Fruit fly (Drosophila melanogaster) whole organism, embryonic: ENCODE measurements around the gene Cul5.

ENCODE experiments used
- Adf1 ChIP-seq: fragments of 200-800 bp; sonication (Bioruptor generic); IDR thresholded peaks from 2 replicates; pipeline ENCODE4 v1.3.6; 2022; ENCODE audit warnings: missing biosample characterization, missing genetic modification characterization
- Awh ChIP-seq: fragments of 200-800 bp; sonication (Bioruptor generic); IDR thresholded peaks from 2 replicates; pipeline ENCODE4, ENCODE4 v1.3.6; 2022; ENCODE audit warnings: missing biosample characterization, missing genetic modification characterization
- B-H1 ChIP-seq: fragments of 200-800 bp; sonication (Bioruptor generic); IDR thresholded peaks from 3 replicates; pipeline ENCODE4 v1.3.6; 2022; ENCODE audit warnings: missing biosample characterization, missing genetic modification characterization
- Blimp-1 ChIP-seq: fragments of 200-800 bp; sonication (Bioruptor generic); optimal IDR thresholded peaks from 3 replicates; lab custom pipeline; 2018; ENCODE audit warnings: missing biosample characterization, missing genetic modification characterization, mild to moderate bottlenecking, moderate library complexity, missing genetic modification reagents
- CG10431 ChIP-seq: fragments of 200-800 bp; sonication (Bioruptor generic); optimal IDR thresholded peaks from 3 replicates; lab custom pipeline; 2018; ENCODE audit warnings: missing biosample characterization, mild to moderate bottlenecking, missing genetic modification characterization
- CG11093 ChIP-seq: fragments of 200-800 bp; sonication (Bioruptor generic); IDR thresholded peaks from 3 replicates; pipeline ENCODE4 v1.3.6; 2022; ENCODE audit warnings: missing biosample characterization, missing genetic modification characterization
- CG11398 ChIP-seq: fragments of 200-800 bp; sonication (Bioruptor generic); optimal IDR thresholded peaks from 2 replicates; lab custom pipeline; 2016; ENCODE audit warnings: missing biosample characterization, missing genetic modification characterization
- CG11723 ChIP-seq: fragments of 200-800 bp; sonication (Bioruptor generic); optimal IDR thresholded peaks from 2 replicates; lab custom pipeline; 2017; ENCODE audit warnings: missing biosample characterization, mild to moderate bottlenecking, missing genetic modification characterization
- CG12155 ChIP-seq: fragments of 200-800 bp; sonication (Bioruptor generic); optimal IDR thresholded peaks from 3 replicates; lab custom pipeline; 2016; ENCODE audit warnings: missing biosample characterization, missing genetic modification characterization
- CG12236 ChIP-seq: fragments of 200-800 bp; sonication (Bioruptor generic); optimal IDR thresholded peaks from 2 replicates; lab custom pipeline; 2016; ENCODE audit warnings: missing biosample characterization, missing genetic modification characterization
- CG13624 ChIP-seq: fragments of 200-800 bp; sonication (Bioruptor generic); optimal IDR thresholded peaks from 2 replicates; lab custom pipeline; 2016; ENCODE audit warnings: missing biosample characterization, missing genetic modification characterization
- CG15011 ChIP-seq: fragments of 200-800 bp; sonication (Bioruptor generic); optimal IDR thresholded peaks from 3 replicates; lab custom pipeline; 2018; ENCODE audit warnings: missing biosample characterization, mild to moderate bottlenecking, missing genetic modification characterization
- CG15514 ChIP-seq: fragments of 200-800 bp; sonication (Bioruptor generic); optimal IDR thresholded peaks from 3 replicates; lab custom pipeline; 2017; ENCODE audit warnings: missing biosample characterization, missing genetic modification characterization, mild to moderate bottlenecking, moderate library complexity, missing genetic modification reagents
- CG15696 ChIP-seq: fragments of 200-800 bp; sonication (Bioruptor generic); optimal IDR thresholded peaks from 2 replicates; lab custom pipeline; 2019; ENCODE audit warnings: missing biosample characterization, mild to moderate bottlenecking, missing genetic modification characterization, moderate library complexity
- CG1647 ChIP-seq: fragments of 200-800 bp; sonication (Bioruptor generic); optimal IDR thresholded peaks from 3 replicates; lab custom pipeline; 2016; ENCODE audit warnings: missing biosample characterization, missing genetic modification characterization
- CG17568 ChIP-seq: fragments of 200-800 bp; sonication (Bioruptor generic); optimal IDR thresholded peaks from 2 replicates; lab custom pipeline; 2018; ENCODE audit warnings: missing biosample characterization, mild to moderate bottlenecking, missing genetic modification characterization, moderate library complexity
- CG2202 ChIP-seq: fragments of 200-800 bp; sonication (Bioruptor generic); optimal IDR thresholded peaks from 2 replicates; lab custom pipeline; 2018; ENCODE audit warnings: missing biosample characterization, mild to moderate bottlenecking, missing genetic modification characterization
- CG2712 ChIP-seq: fragments of 200-800 bp; optimal IDR thresholded peaks from 3 replicates; lab custom pipeline; 2019; ENCODE audit warnings: missing biosample characterization, mild to moderate bottlenecking, missing genetic modification characterization, moderate library complexity
- CG30403 ChIP-seq: fragments of 200-800 bp; sonication (Bioruptor generic); optimal IDR thresholded peaks from 3 replicates; lab custom pipeline; 2016; ENCODE audit warnings: missing biosample characterization, missing genetic modification characterization
- CG3163 ChIP-seq: fragments of 200-800 bp; sonication (Bioruptor generic); optimal IDR thresholded peaks from 3 replicates; lab custom pipeline; 2016; ENCODE audit warnings: missing biosample characterization, missing genetic modification characterization
- CG3995 ChIP-seq: fragments of 200-800 bp; sonication (Bioruptor generic); optimal IDR thresholded peaks from 3 replicates; lab custom pipeline; 2016; ENCODE audit warnings: missing biosample characterization, missing genetic modification characterization
- CG7987 ChIP-seq: fragments of 200-800 bp; sonication (Bioruptor generic); optimal IDR thresholded peaks from 2 replicates; lab custom pipeline; 2018; ENCODE audit warnings: missing biosample characterization, mild to moderate bottlenecking, missing genetic modification characterization, moderate library complexity
- CG8359 ChIP-seq: fragments of 200-800 bp; sonication (Bioruptor generic); optimal IDR thresholded peaks from 2 replicates; lab custom pipeline; 2017; ENCODE audit warnings: missing biosample characterization, mild to moderate bottlenecking, missing genetic modification characterization, borderline replicate concordance
- CG8478 ChIP-seq: fragments of >200 bp; optimal IDR thresholded peaks from 2 replicates; lab custom pipeline; 2018
- CG8944 ChIP-seq: fragments of 200-800 bp; sonication (Bioruptor generic); optimal IDR thresholded peaks from 3 replicates; lab custom pipeline; 2016; ENCODE audit warnings: missing biosample characterization, missing genetic modification characterization
- Drgx ChIP-seq: fragments of 200-800 bp; sonication (Bioruptor generic); IDR thresholded peaks from 2 replicates; pipeline ENCODE4 v1.3.6; 2022; ENCODE audit warnings: missing biosample characterization, missing genetic modification characterization
- Ets97D ChIP-seq: fragments of 200-800 bp; sonication (Bioruptor generic); optimal IDR thresholded peaks from 3 replicates; lab custom pipeline; 2016; ENCODE audit warnings: missing biosample characterization, missing genetic modification characterization
- Nf-YB ChIP-seq: fragments of 200-800 bp; sonication (Bioruptor generic); optimal IDR thresholded peaks from 3 replicates; lab custom pipeline; 2019; ENCODE audit warnings: missing biosample characterization, mild to moderate bottlenecking, missing genetic modification characterization, moderate library complexity
- Nf-YC ChIP-seq: fragments of 200-800 bp; optimal IDR thresholded peaks from 3 replicates; lab custom pipeline; 2019; ENCODE audit warnings: missing biosample characterization, mild to moderate bottlenecking, missing genetic modification characterization, moderate library complexity
- Ptx1 ChIP-seq: fragments of 200-800 bp; sonication (Bioruptor generic); IDR thresholded peaks from 2 replicates; pipeline ENCODE4 v1.3.6; 2022; ENCODE audit warnings: missing biosample characterization, missing genetic modification characterization
- ash1 ChIP-seq: fragments of 200-800 bp; sonication (Bioruptor generic); optimal IDR thresholded peaks from 2 replicates; lab custom pipeline; 2018; ENCODE audit warnings: missing biosample characterization, mild to moderate bottlenecking, missing genetic modification characterization
- bcd ChIP-seq: fragments of 200-800 bp; sonication (Bioruptor generic); optimal IDR thresholded peaks from 2 replicates; lab custom pipeline; 2017; ENCODE audit warnings: missing biosample characterization, mild to moderate bottlenecking, missing genetic modification characterization
- btn ChIP-seq: fragments of 200-800 bp; sonication (Bioruptor generic); optimal IDR thresholded peaks from 2 replicates; lab custom pipeline; 2016; ENCODE audit warnings: missing biosample characterization, missing genetic modification characterization
- cad ChIP-seq: fragments of >200 bp; optimal IDR thresholded peaks from 2 replicates; lab custom pipeline; 2017; ENCODE audit warnings: missing biosample characterization, missing genetic modification characterization
- chif ChIP-seq, 2 experiments: fragments of 200-800 bp; sonication (Bioruptor generic); optimal IDR thresholded peaks; 3 replicates each; lab custom pipeline; 2016; ENCODE audit warnings: missing biosample characterization in 2 of 2, missing genetic modification characterization in 2 of 2
- emc ChIP-seq: fragments of 200-800 bp; sonication (Bioruptor generic); optimal IDR thresholded peaks from 2 replicates; lab custom pipeline; 2016; ENCODE audit warnings: missing biosample characterization, missing genetic modification characterization
- en ChIP-seq: fragments of 200-800 bp; sonication (Bioruptor generic); optimal IDR thresholded peaks from 2 replicates; lab custom pipeline; 2016; ENCODE audit warnings: missing biosample characterization, missing genetic modification characterization
- ewg ChIP-seq: fragments of 200-800 bp; sonication (Bioruptor generic); optimal IDR thresholded peaks from 3 replicates; lab custom pipeline; 2017; ENCODE audit warnings: mild to moderate bottlenecking, missing biosample characterization, missing genetic modification reagents, missing genetic modification characterization
- gsb ChIP-seq: fragments of 200-800 bp; sonication (Bioruptor generic); IDR thresholded peaks from 2 replicates; pipeline ENCODE4 v1.3.6; 2022; ENCODE audit warnings: missing biosample characterization, missing genetic modification characterization
- gsb-n ChIP-seq: fragments of 200-800 bp; sonication (Bioruptor generic); optimal IDR thresholded peaks from 3 replicates; lab custom pipeline; 2018; ENCODE audit warnings: missing biosample characterization, mild to moderate bottlenecking, missing genetic modification characterization
- her ChIP-seq: fragments of 200-800 bp; sonication (Bioruptor generic); optimal IDR thresholded peaks from 2 replicates; lab custom pipeline; 2016; ENCODE audit warnings: missing biosample characterization, missing genetic modification characterization
- hkb ChIP-seq, 2 experiments: fragments of 200-800 bp in 1 of 2; fragments of >200 bp in 1 of 2; sonication (Bioruptor generic) in 1 of 2; IDR thresholded peaks in 1 of 2; optimal IDR thresholded peaks in 1 of 2; 2 replicates each; pipeline versions ENCODE4 v1.3.6 to Lab custom; 2017 to 2022; ENCODE audit warnings: missing biosample characterization in 1 of 2, missing genetic modification characterization in 1 of 2
- lilli ChIP-seq: fragments of 200-800 bp; sonication (Bioruptor generic); optimal IDR thresholded peaks from 3 replicates; lab custom pipeline; 2016; ENCODE audit warnings: missing biosample characterization, missing genetic modification characterization
- luna ChIP-seq: fragments of 200-800 bp; sonication (Bioruptor generic); optimal IDR thresholded peaks from 2 replicates; lab custom pipeline; 2016; ENCODE audit warnings: missing biosample characterization, missing genetic modification characterization
- nom ChIP-seq: fragments of 200-800 bp; sonication (Bioruptor generic); optimal IDR thresholded peaks from 2 replicates; lab custom pipeline; 2017; ENCODE audit warnings: missing biosample characterization, missing genetic modification characterization, mild to moderate bottlenecking, moderate library complexity, missing genetic modification reagents
- p53 ChIP-seq: fragments of 200-800 bp; sonication (Bioruptor generic); optimal IDR thresholded peaks from 2 replicates; lab custom pipeline; 2016; ENCODE audit warnings: missing biosample characterization, missing genetic modification characterization
- sd ChIP-seq: fragments of 200-800 bp; sonication (Bioruptor generic); optimal IDR thresholded peaks from 3 replicates; lab custom pipeline; 2018; ENCODE audit warnings: missing biosample characterization, mild to moderate bottlenecking, missing genetic modification characterization, moderate library complexity
- sqz ChIP-seq: fragments of 200-800 bp; sonication (Bioruptor generic); optimal IDR thresholded peaks from 3 replicates; lab custom pipeline; 2018; ENCODE audit warnings: missing biosample characterization, mild to moderate bottlenecking, missing genetic modification characterization
- tgo ChIP-seq: fragments of 200-800 bp; sonication (Bioruptor generic); IDR thresholded peaks from 3 replicates; pipeline ENCODE4 v1.3.6; 2022; ENCODE audit warnings: missing biosample characterization, missing genetic modification characterization
- usp ChIP-seq: fragments of >200 bp; optimal IDR thresholded peaks from 2 replicates; lab custom pipeline; 2017; ENCODE audit warnings: missing biosample characterization, missing genetic modification characterization
- zfh1 ChIP-seq: fragments of 200-800 bp; sonication (Bioruptor generic); IDR thresholded peaks from 3 replicates; pipeline ENCODE4 v1.3.6; 2022; ENCODE audit warnings: missing biosample characterization, missing genetic modification characterization

The Cul5 gene

DNA sequence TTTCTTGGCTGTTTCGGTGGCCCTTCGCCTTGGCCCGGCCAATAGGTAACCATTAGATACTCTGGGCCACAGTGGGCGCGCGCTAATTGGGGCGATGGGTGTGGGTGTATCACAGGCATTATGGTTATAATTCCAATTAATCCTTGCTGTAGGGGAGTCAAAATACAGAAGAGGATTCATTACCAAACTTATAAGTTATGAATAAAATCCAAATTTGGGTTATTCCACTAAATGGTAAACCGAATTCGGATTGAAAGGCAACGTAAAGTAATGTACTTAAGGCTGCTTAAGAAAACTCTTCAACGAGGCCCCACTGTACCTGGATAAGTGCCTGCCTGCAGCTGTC lies 26.9 kb upstream of the Cul5 start (continued):
- TF ChIP-seq CG12155 (GFP tag; lab: Kevin White, UChicago), result no peak
- no peak for TF ChIP-seq CG3995
- peak; percentile 4 for TF ChIP-seq CG8359 (GFP tag; lab: Kevin White, UChicago)
- TF ChIP-seq CG2202 (tag; lab: Kevin White, UChicago), result no peak
- TF ChIP-seq CG11398 (GFP tag; lab: Kevin White, UChicago), result no peak
- no peak for TF ChIP-seq hkb (optimal IDR thresholded peaks at IDR 0.05; lab: Kevin White, UChicago)
- peak; percentile 73; the same call in 1 of the 2 replicates for TF ChIP-seq hkb (GFP tag; IDR thresholded peaks at IDR 0.05; lab: Robert Waterston, UW)
- no peak for TF ChIP-seq luna
- peak; percentile 20 for TF ChIP-seq CG30403 (GFP tag; lab: Kevin White, UChicago)
- TF ChIP-seq gsb (GFP tag; lab: Robert Waterston, UW), result peak; percentile 25; the same call in 1 of the 2 replicates
- TF ChIP-seq bcd (GFP tag; lab: Kevin White, UChicago), result peak; percentile 55
- no peak for TF ChIP-seq cad
- TF ChIP-seq p53 (GFP tag; lab: Kevin White, UChicago), result no peak
- TF ChIP-seq CG2712 (tag; lab: Kevin White, UChicago), result peak; percentile 45
- 0 out of 2 replicates have a peak, but pooled peaks have one; percentile 53 for TF ChIP-seq Awh (GFP tag; lab: Robert Waterston, UW)
- TF ChIP-seq CG11093, result peak; percentile 34; the same call in 1 of the 3 replicates
- TF ChIP-seq CG8478 (lab: Kevin White, UChicago), result no peak
- TF ChIP-seq emc (GFP tag; lab: Kevin White, UChicago), result no peak
- no peak for TF ChIP-seq CG10431
- TF ChIP-seq usp (GFP tag; lab: Kevin White, UChicago), result no peak
- TF ChIP-seq nom (GFP tag; lab: Kevin White, UChicago), result no peak
- TF ChIP-seq gsb-n (tag; lab: Kevin White, UChicago), result no peak
- TF ChIP-seq Ptx1 (GFP tag; lab: Robert Waterston, UW), result peak; percentile 69
- no peak for TF ChIP-seq en
- no peak for TF ChIP-seq CG11723
- TF ChIP-seq B-H1, result peak; percentile 30; the same call in 2 of the 3 replicates
- TF ChIP-seq zfh1 (GFP tag; lab: Robert Waterston, UW), result peak; percentile 5; the same call in 1 of the 3 replicates
- no peak for TF ChIP-seq Adf1 (GFP tag; lab: Robert Waterston, UW)
- no peak for TF ChIP-seq Ets97D (GFP tag; lab: Kevin White, UChicago)
- TF ChIP-seq sqz (GFP tag; lab: Kevin White, UChicago), result no peak
- no peak for TF ChIP-seq CG12236 (GFP tag; lab: Kevin White, UChicago)
- TF ChIP-seq CG8944 (GFP tag; lab: Kevin White, UChicago), result peak; percentile 35
- no peak for TF ChIP-seq ash1 (GFP tag; lab: Kevin White, UChicago)
- no peak for TF ChIP-seq ewg (GFP tag; lab: Kevin White, UChicago)
- TF ChIP-seq Nf-YB, result no peak
- peak; percentile 45 for TF ChIP-seq Nf-YC (tag; lab: Kevin White, UChicago)
- peak; percentile 23 for TF ChIP-seq Blimp-1
- TF ChIP-seq CG7987 (GFP tag; lab: Kevin White, UChicago), result no peak
- no peak for TF ChIP-seq lilli (GFP tag; lab: Kevin White, UChicago)
- 0 out of 2 replicates have a peak, but pooled peaks have one; percentile 30 for TF ChIP-seq Drgx
- TF ChIP-seq CG15514 (GFP tag; lab: Kevin White, UChicago), result peak; percentile 41
- TF ChIP-seq chif (GFP tag; optimal IDR thresholded peaks at IDR 0.05; lab: Kevin White, UChicago), result peak in 1 of 2 experiments; percentile 41
- TF ChIP-seq CG17568, result no peak
- peak; percentile 28 for TF ChIP-seq CG15011 (GFP tag; lab: Kevin White, UChicago)
- peak; percentile 47 for TF ChIP-seq CG15696 (tag; lab: Kevin White, UChicago)
- TF ChIP-seq sd (tag; lab: Kevin White, UChicago), result no peak
- no peak for TF ChIP-seq CG1647
- TF ChIP-seq tgo, result peak; percentile 59; the same call in 2 of the 3 replicates
- no peak for TF ChIP-seq her (GFP tag; lab: Kevin White, UChicago)
- no peak for TF ChIP-seq CG3163 (GFP tag; lab: Kevin White, UChicago)
- no peak for TF ChIP-seq btn (GFP tag; lab: Kevin White, UChicago)
- TF ChIP-seq CG13624, result no peak
